Worm (Caenorhabditis elegans) whole organism, L1 larva: ENCODE results near the gene mop-25.1.

Experiments
- C16A3.4 ChIP-seq: fragments of 150-350 bp; optimal IDR thresholded peaks from 2 replicates; lab custom pipeline; 2014; ENCODE audit warnings: missing biosample characterization, missing genetic modification characterization
- efl-1 ChIP-seq, 4 experiments: fragments of 150-350 bp; optimal IDR thresholded peaks in 3 of 4; peaks in 1 of 4; 1 replicate in 1 of 4; 2 replicates in 3 of 4; lab custom pipeline; 2014; ENCODE audit warnings: missing biosample characterization in 2 of 4, missing genetic modification characterization in 2 of 4, missing genetic modification reagents in 2 of 4
- egl-27 ChIP-seq, 2 experiments: fragments of 150-350 bp in 1 of 2; sonication (generic microtip); optimal IDR thresholded peaks; 3 replicates each; lab custom pipeline; 2017 to 2018; ENCODE audit warnings: missing biosample characterization in 2 of 2, missing genetic modification characterization in 2 of 2, missing genetic modification reagents in 2 of 2
- lin-14 ChIP-seq: fragments of 200-800 bp; sonication (Bioruptor generic); optimal IDR thresholded peaks from 2 replicates; lab custom pipeline; 2018; ENCODE audit warnings: mild to moderate bottlenecking, missing genetic modification characterization, moderate library complexity, missing compliant biosample characterization
- nhr-11 ChIP-seq: fragments of 150-350 bp; optimal IDR thresholded peaks from 2 replicates; lab custom pipeline; 2014; ENCODE audit warnings: missing biosample characterization, missing genetic modification characterization
- nhr-71 ChIP-seq: sonication (generic microtip); optimal IDR thresholded peaks from 2 replicates; lab custom pipeline; 2016; ENCODE audit warnings: mild to moderate bottlenecking, missing genetic modification characterization, moderate library complexity, missing compliant biosample characterization
- sptf-1 ChIP-seq: fragments of 150-350 bp; optimal IDR thresholded peaks from 2 replicates; lab custom pipeline; 2014; ENCODE audit warnings: missing biosample characterization, missing genetic modification characterization
- tbx-2 ChIP-seq: sonication (generic microtip); optimal IDR thresholded peaks from 2 replicates; lab custom pipeline; 2016; ENCODE audit warnings: missing genetic modification characterization, missing compliant biosample characterization
- zip-4 ChIP-seq: fragments of 200-800 bp; sonication (Bioruptor generic); optimal IDR thresholded peaks from 2 replicates; lab custom pipeline; 2018; ENCODE audit warnings: mild to moderate bottlenecking, missing genetic modification characterization, moderate library complexity, missing compliant biosample characterization

mop-25.1 gene

DNA sequence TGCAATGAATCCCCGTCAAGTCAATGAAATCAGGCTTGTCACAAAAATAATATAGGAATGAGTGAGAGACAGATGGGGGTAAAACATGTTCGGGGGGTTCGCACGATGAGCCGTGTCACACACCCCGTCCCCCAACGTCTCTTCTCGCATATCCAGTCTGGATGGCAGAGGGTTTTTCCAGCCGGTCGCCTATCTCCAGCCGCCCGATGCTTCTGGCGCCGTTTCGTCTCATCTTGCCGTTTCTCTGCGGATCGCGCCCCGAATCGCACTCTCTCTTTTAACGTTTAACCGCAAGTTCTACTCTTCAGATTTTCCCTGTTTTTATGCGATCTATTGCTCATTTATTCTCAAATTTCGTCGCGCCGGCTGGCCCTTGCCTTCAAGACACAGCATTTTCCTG is 49.9 kb downstream of the mop-25.1 start:
- TF ChIP-seq efl-1 (optimal IDR thresholded peaks at IDR 0.05; lab: Kevin White, UChicago) (no peak), efl-1 (GFP tag; optimal IDR thresholded peaks at IDR 0.05 in 1 of 2; lab: Kevin White, UChicago) (peak in 1 of 2 experiments; percentile 20), sptf-1 (tag; lab: Kevin White, UChicago) (no peak)
- TF ChIP-seq, all 84 proteins: peak for 1

ce11 chrX:4068180-4068579 is 56.2 kb downstream of the mop-25.1 start:
- TF ChIP-seq zip-4 (no peak), C16A3.4 (tag; lab: Kevin White, UChicago) (no peak), egl-27 (tag; optimal IDR thresholded peaks at IDR 0.05; lab: Kevin White, UChicago) (no peak), nhr-71 (tag; lab: Kevin White, UChicago) (peak; percentile 2), lin-14 (GFP tag; lab: Kevin White, UChicago) (peak; percentile 62), nhr-11 (tag; lab: Kevin White, UChicago) (no peak), tbx-2 (tag; lab: Kevin White, UChicago) (no peak)
- TF ChIP-seq, all 84 proteins: peak for 2
